Fruit fly (Drosophila melanogaster): ENCODE measurements around the gene Ets21C.

Ets21C gene

DNA sequence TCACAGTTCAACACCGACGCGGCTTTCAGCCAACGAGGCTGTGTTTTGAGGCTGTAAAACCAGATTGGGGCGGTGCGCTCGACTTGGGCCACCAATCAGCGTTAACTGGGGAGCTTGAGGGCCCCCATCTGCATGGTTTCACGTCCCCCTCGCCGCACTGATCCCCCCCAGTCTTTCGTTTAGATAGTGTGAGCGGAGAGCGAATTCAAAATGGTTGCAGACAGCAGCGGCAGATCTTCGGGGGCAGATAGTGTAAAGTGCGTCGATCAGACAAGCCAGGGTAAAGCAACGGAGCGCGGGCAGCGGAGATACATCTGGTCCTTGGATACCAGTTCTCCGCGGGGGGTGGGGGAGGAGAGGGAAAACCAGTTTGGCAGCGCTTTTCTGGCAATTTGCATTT lies 45.6 kb downstream of the Ets21C start (continued):
- TF ChIP-seq CG32772 (GFP tag; IDR thresholded peaks at IDR 0.05): 0 out of 2 replicates have a peak, but pooled peaks have one; percentile 5
- no peak for TF ChIP-seq fd102C (GFP tag; optimal IDR thresholded peaks at IDR 0.05)
- TF ChIP-seq CG10274 (GFP tag; optimal IDR thresholded peaks at IDR 0.05): no peak
- TF ChIP-seq grn (GFP tag; optimal IDR thresholded peaks at IDR 0.05): peak; percentile 85
- TF ChIP-seq danr (GFP tag; IDR thresholded peaks at IDR 0.05): no peak
- TF ChIP-seq CG6765 (GFP tag; optimal IDR thresholded peaks at IDR 0.05): no peak
- TF ChIP-seq btn (GFP tag; optimal IDR thresholded peaks at IDR 0.05): no peak
- no peak for TF ChIP-seq CG6254 (GFP tag; optimal IDR thresholded peaks at IDR 0.05)
- TF ChIP-seq cato (GFP tag; optimal IDR thresholded peaks at IDR 0.05; ENCODE audit: borderline replicate concordance): no peak
- TF ChIP-seq nau (GFP tag; optimal IDR thresholded peaks at IDR 0.05): no peak
- TF ChIP-seq cad (GFP tag; optimal IDR thresholded peaks at IDR 0.05): no peak
- no peak for TF ChIP-seq lola (GFP tag; optimal IDR thresholded peaks at IDR 0.05)
- no peak for TF ChIP-seq row (GFP tag; IDR thresholded peaks at IDR 0.05)
- TF ChIP-seq Dp (GFP tag; optimal IDR thresholded peaks at IDR 0.05): no peak
- no peak for TF ChIP-seq eve (GFP tag; optimal IDR thresholded peaks at IDR 0.05)
- TF ChIP-seq Sin3A (optimal IDR thresholded peaks at IDR 0.05): no peak
- no peak for TF ChIP-seq Oaz (GFP tag; IDR thresholded peaks at IDR 0.05)
- no peak for TF ChIP-seq Optix (GFP tag; IDR thresholded peaks at IDR 0.05)
- TF ChIP-seq Ptx1 (GFP tag; IDR thresholded peaks at IDR 0.05): no peak
- TF ChIP-seq CG15011 (GFP tag; optimal IDR thresholded peaks at IDR 0.05): no peak
- no peak for TF ChIP-seq Hsf (GFP tag; optimal IDR thresholded peaks at IDR 0.05)
- TF ChIP-seq CG8290 (GFP tag; optimal IDR thresholded peaks at IDR 0.05): no peak
- TF ChIP-seq CG8290 (tag; optimal IDR thresholded peaks at IDR 0.05): no peak
- TF ChIP-seq twi (tag; optimal IDR thresholded peaks at IDR 0.05): no peak
- no peak for TF ChIP-seq kni (GFP tag; optimal IDR thresholded peaks at IDR 0.05)
- TF ChIP-seq NFAT (GFP tag; IDR thresholded peaks at IDR 0.05): no peak
- no peak for TF ChIP-seq cas (GFP tag; IDR thresholded peaks at IDR 0.05)
- no peak for TF ChIP-seq pita (GFP tag; optimal IDR thresholded peaks at IDR 0.05)
- TF ChIP-seq hbn (GFP tag; IDR thresholded peaks at IDR 0.05; ENCODE audit: partially characterized antibody): no peak
- TF ChIP-seq Vsx1 (GFP tag; optimal IDR thresholded peaks at IDR 0.05): no peak
- TF ChIP-seq chinmo (GFP tag; IDR thresholded peaks at IDR 0.05; ENCODE audit: partially characterized antibody): peak; percentile 72; the same call in 1 of the 4 replicates
- no peak for TF ChIP-seq Sox100B (GFP tag; optimal IDR thresholded peaks at IDR 0.05)
- TF ChIP-seq cg (GFP tag; optimal IDR thresholded peaks at IDR 0.05): peak; percentile 15
- no peak for TF ChIP-seq CG3407 (GFP tag; optimal IDR thresholded peaks at IDR 0.05)
- no peak for TF ChIP-seq Ada2b (GFP tag; IDR thresholded peaks at IDR 0.05)
- no peak for TF ChIP-seq CG2120 (GFP tag; optimal IDR thresholded peaks at IDR 0.05)
- no peak for TF ChIP-seq prd (optimal IDR thresholded peaks at IDR 0.05)
- no peak for TF ChIP-seq prd (GFP tag; IDR thresholded peaks at IDR 0.05)
- TF ChIP-seq CG5180 (GFP tag; optimal IDR thresholded peaks at IDR 0.05): no peak
- TF ChIP-seq p53 (GFP tag; optimal IDR thresholded peaks at IDR 0.05): no peak
- no peak for TF ChIP-seq Ssrp (tag; optimal IDR thresholded peaks at IDR 0.05)
- no peak for TF ChIP-seq jigr1 (GFP tag; IDR thresholded peaks at IDR 0.05)
- peak; percentile 97 for TF ChIP-seq Nf-YB (GFP tag; optimal IDR thresholded peaks at IDR 0.05)
- TF ChIP-seq shn (GFP tag; optimal IDR thresholded peaks at IDR 0.05): no peak
- TF ChIP-seq trem (tag; optimal IDR thresholded peaks at IDR 0.05): no peak
- TF ChIP-seq CG2116 (GFP tag; optimal IDR thresholded peaks at IDR 0.05): no peak
- TF ChIP-seq toy (GFP tag; IDR thresholded peaks at IDR 0.05): no peak
- TF ChIP-seq CG3281 (GFP tag; optimal IDR thresholded peaks at IDR 0.05): no peak
- TF ChIP-seq dysf (GFP tag; IDR thresholded peaks at IDR 0.05): no peak
- peak; percentile 98 for TF ChIP-seq Nf-YC (tag; optimal IDR thresholded peaks at IDR 0.05)
- TF ChIP-seq CG17361 (GFP tag; IDR thresholded peaks at IDR 0.05): no peak

All from whole organism, embryonic.